Worm (Caenorhabditis elegans) whole organism, L2 larva: ENCODE results near the gene slc-36.3.

Experiments
- C34F6.9 ChIP-seq: fragments of 150-350 bp; optimal IDR thresholded peaks from 2 replicates; lab custom pipeline; 2014; ENCODE audit warnings: missing biosample characterization, missing genetic modification characterization
- peb-1 ChIP-seq: fragments of 150-350 bp; optimal IDR thresholded peaks from 2 replicates; lab custom pipeline; 2014; ENCODE audit warnings: missing biosample characterization, missing genetic modification characterization
- ztf-11 ChIP-seq: sonication (generic microtip); optimal IDR thresholded peaks from 2 replicates; lab custom pipeline; 2017; ENCODE audit warnings: missing biosample characterization, missing genetic modification characterization

DNA sequence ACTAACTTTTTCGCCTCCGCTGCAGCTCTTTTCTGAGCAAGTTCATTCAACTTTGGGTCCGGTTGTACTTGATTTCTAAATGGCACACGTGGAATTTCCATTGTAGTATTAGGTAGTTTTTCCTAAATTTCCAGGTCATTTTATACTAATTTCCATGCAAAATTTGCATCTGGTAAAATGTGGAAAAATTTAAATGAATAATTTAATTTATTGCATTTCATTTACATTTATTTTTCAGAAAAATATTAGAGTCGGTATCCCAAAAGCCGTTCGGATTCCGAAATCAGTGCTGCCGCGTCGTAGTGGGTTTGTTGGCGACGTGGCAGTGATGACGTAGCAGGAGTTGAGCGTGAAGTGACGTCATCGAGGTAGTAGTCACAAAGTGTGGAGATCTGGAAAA lies 3.1 kb upstream of the slc-36.3 start, which contains the start of gene Y38H6C.18:
- no peak for TF ChIP-seq C34F6.9 (tag; lab: Kevin White, UChicago)
- TF ChIP-seq ztf-11 (tag; lab: Kevin White, UChicago), result no peak
- no peak for TF ChIP-seq peb-1
